Worm (Caenorhabditis elegans): Measurements from ENCODE around the gene F35B3.4.

ce11 chrX:16976043-16976442 lies 44.7 kb downstream of the F35B3.4 start, which contains the start of gene F52G3.5:
- TF ChIP-seq zag-1 (tag; optimal IDR thresholded peaks at IDR 0.05) (no peak), nhr-6 (tag; optimal IDR thresholded peaks at IDR 0.05) (no peak), skn-1 (tag; optimal IDR thresholded peaks at IDR 0.05) (no peak), snpc-4 (tag; optimal IDR thresholded peaks at IDR 0.05) (no peak), ztf-4 (tag; optimal IDR thresholded peaks at IDR 0.05) (no peak), nhr-237 (tag; optimal IDR thresholded peaks at IDR 0.05) (no peak), ztf-11 (tag; optimal IDR thresholded peaks at IDR 0.05) (no peak)
